Worm (Caenorhabditis elegans) whole organism, L3 larva: ENCODE measurements around the gene oac-5.

ENCODE experiments used
- ceh-28 ChIP-seq: fragments of 150-350 bp; optimal IDR thresholded peaks from 2 replicates; lab custom pipeline; 2014; ENCODE audit warnings: missing biosample characterization, missing genetic modification reagents, missing genetic modification characterization
- unc-62 ChIP-seq: fragments of 150-350 bp; sonication (generic microtip); optimal IDR thresholded peaks from 4 replicates; lab custom pipeline; 2014; ENCODE audit warnings: missing biosample characterization, missing genetic modification reagents, missing genetic modification characterization
- ztf-4 ChIP-seq: fragments of 150-350 bp; optimal IDR thresholded peaks from 2 replicates; lab custom pipeline; 2014; ENCODE audit warnings: missing biosample characterization, missing genetic modification characterization

DNA sequence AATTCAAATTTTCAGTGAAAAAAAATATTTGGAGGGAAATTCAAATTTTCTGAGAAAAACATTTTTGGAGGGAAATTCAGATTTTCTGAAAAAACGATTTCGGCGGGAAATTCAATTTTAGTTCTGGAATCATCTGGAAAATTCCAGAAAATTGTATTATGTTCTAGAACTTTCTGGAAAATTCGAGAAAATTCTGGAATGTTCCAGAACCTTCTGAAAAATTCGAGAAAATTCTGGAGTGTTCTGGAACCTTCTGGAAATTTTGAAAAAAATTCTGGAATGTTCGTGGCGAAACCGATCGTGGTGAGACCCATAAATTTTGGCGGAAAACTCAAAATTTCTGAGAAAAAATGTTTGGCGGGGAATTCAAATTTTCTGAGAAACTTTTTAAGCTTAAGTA, 29.6 kb downstream of the oac-5 start:
- TF ChIP-seq ztf-4 (tag; lab: Kevin White, UChicago) (no peak), unc-62 (no peak), ceh-28 (tag; lab: Kevin White, UChicago) (no peak)
